Worm (Caenorhabditis elegans): ENCODE results near the gene nhr-135.

nhr-135 gene

ce11 chrV:7111276-7111675, 17.7 kb upstream of the nhr-135 start:
- TF ChIP-seq fkh-10 (GFP tag; optimal IDR thresholded peaks at IDR 0.05), result peak; percentile 76
- no peak for TF ChIP-seq ama-1 (optimal IDR thresholded peaks at IDR 0.05)

ce11 chrV:7110370-7110769, 16.8 kb upstream of the nhr-135 start:
- TF ChIP-seq pqm-1 (tag; optimal IDR thresholded peaks at IDR 0.05) (no peak), eor-1 (tag; optimal IDR thresholded peaks at IDR 0.05) (no peak), fkh-10 (GFP tag; optimal IDR thresholded peaks at IDR 0.05) (peak; percentile 21)

DNA sequence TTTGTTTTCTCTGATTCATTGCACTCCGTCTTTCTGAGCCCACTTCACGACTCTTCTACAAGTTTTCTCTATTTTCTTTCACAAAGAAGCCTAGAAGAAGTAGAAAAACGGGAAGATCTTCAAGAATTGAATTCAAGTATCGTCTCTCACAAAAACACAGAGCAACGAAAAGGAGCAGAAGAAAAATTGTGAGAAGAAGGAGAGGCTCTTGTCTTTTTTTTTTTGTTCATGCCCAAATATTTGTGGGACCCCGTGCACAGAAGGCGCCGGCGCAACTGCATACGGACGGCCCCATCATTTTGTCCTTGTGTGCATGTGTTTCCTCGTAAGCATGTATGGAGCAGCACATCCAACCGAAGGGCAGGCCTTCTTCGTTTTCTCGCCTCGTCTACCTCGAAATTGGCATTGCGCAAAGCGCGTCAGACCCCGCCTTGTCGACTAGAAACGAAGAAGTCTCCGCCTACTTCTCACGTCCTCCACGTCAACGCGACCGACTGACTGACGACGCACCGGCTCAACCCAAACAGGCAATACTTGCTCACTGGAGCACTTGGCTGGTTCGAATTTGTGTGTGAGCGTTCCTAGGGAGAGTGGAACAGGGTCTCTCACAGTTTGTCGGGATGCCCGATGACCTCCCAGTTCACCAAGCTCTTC, 13.1 kb upstream of the nhr-135 start:
- TF ChIP-seq fkh-10 (GFP tag; optimal IDR thresholded peaks at IDR 0.05) (peak; percentile 54), nhr-12 (tag; optimal IDR thresholded peaks at IDR 0.05) (no peak)

- TF ChIP-seq nhr-76 (tag; optimal IDR thresholded peaks at IDR 0.05) (no peak), ceh-9 (tag; optimal IDR thresholded peaks at IDR 0.05) (no peak), ceh-82 (tag; optimal IDR thresholded peaks at IDR 0.05) (no peak), ceh-28 (tag; optimal IDR thresholded peaks at IDR 0.05) (no peak), ama-1 (optimal IDR thresholded peaks at IDR 0.05) (no peak), nfya-1 (tag; optimal IDR thresholded peaks at IDR 0.05; ENCODE audit: insufficient read depth) (no peak), mdl-1 (tag; optimal IDR thresholded peaks at IDR 0.05) (no peak), ztf-11 (tag; optimal IDR thresholded peaks at IDR 0.05) (no peak), nhr-237 (tag; optimal IDR thresholded peaks at IDR 0.05) (no peak), ztf-4 (tag; optimal IDR thresholded peaks at IDR 0.05) (no peak), nhr-11 (tag; optimal IDR thresholded peaks at IDR 0.05) (no peak), elt-2 (tag; optimal IDR thresholded peaks at IDR 0.05) (no peak), tbx-2 (tag; optimal IDR thresholded peaks at IDR 0.05) (no peak)
Measured at ce11 chrV:7103247-7103646, 9.7 kb upstream of the nhr-135 start, which contains the start of gene odr-2. Gene odr-2 (plus strand): TSS chrV:7103547.

ce11 chrV:7096811-7097210, 3.2 kb upstream of the nhr-135 start:
- no peak for TF ChIP-seq lsy-12 (tag; optimal IDR thresholded peaks at IDR 0.05)
- TF ChIP-seq nhr-43 (tag; optimal IDR thresholded peaks at IDR 0.05; ENCODE audit: poor library complexity, severe bottlenecking), result no peak
- TF ChIP-seq nhr-67 (tag; optimal IDR thresholded peaks at IDR 0.05), result no peak

- no peak for TF ChIP-seq lin-15B (tag; optimal IDR thresholded peaks at IDR 0.05)
- TF ChIP-seq elt-2 (tag; optimal IDR thresholded peaks at IDR 0.05), result peak; percentile 27
- TF ChIP-seq pqm-1 (tag; optimal IDR thresholded peaks at IDR 0.05), result peak; percentile 21
Measured at ce11 chrV:7096129-7096730, 2.7 kb upstream of the nhr-135 start.

- TF ChIP-seq elt-2 (tag; optimal IDR thresholded peaks at IDR 0.05) (peak; percentile 74), eor-1 (tag; optimal IDR thresholded peaks at IDR 0.05) (no peak), nhr-77 (tag; optimal IDR thresholded peaks at IDR 0.05) (no peak), lin-39 (tag; optimal IDR thresholded peaks at IDR 0.05) (no peak), ztf-11 (tag; optimal IDR thresholded peaks at IDR 0.05) (no peak), pqm-1 (tag; optimal IDR thresholded peaks at IDR 0.05) (peak; percentile 44)
Measured at ce11 chrV:7095254-7095990, 1.9 kb upstream of the nhr-135 start.

DNA sequence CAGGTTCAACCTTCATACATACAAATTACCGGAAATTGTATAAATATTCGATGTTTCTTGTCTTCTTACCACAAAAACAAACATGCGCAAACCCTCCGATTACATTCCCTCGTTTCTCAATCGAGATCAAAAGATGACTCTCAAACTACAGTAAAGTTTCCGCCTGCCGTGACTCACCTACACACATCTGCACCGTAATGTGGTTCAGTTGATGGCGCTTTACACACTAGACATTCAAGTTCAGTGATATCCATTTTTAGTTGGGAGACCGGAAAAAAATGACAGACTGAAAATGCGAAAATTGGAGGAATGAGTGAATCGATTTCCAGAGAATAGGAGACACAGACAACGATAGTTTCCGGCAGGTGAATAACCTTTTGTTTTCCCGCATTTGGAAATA, 2.3 kb downstream of the nhr-135 start, which contains the start of gene nhr-286:
Gene nhr-286 (minus strand): TSS at position 324 of the 400 bp plus-strand sequence.
- TF ChIP-seq ama-1 (optimal IDR thresholded peaks at IDR 0.05) (peak; percentile 64), ceh-16 (tag; optimal IDR thresholded peaks at IDR 0.05) (no peak)
